Fruit fly (Drosophila melanogaster): Measurements from ENCODE around the gene mRpL45.

mRpL45 gene

DNA sequence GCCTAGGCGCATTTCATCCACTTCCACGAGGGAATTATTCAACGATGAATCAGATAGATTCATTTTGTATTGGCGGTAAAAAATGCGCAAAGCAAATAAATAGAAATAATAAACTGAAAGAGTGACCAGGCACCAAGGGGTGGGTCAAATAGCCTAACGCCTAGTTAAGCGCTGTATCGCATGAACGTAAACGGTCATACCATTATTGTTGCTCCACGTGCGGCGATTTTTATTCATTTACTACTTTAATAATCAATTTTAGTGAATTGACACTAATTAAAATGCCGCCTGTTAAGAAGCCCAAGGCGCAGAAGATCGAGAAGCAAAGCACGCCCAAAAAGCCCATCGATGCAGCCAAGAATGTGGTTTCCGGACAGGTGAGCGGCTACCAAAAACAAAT, 33.7 kb upstream of the mRpL45 start, which contains the start of the genes CG33107 and CG6937 (continued):
- TF ChIP-seq pzg (GFP tag; optimal IDR thresholded peaks at IDR 0.05): peak; percentile 76
- peak; percentile 66 for TF ChIP-seq YL-1 (GFP tag; optimal IDR thresholded peaks at IDR 0.05)
- no peak for TF ChIP-seq tll (GFP tag; optimal IDR thresholded peaks at IDR 0.05)
- peak; percentile 86 for TF ChIP-seq ftz-f1 (GFP tag; optimal IDR thresholded peaks at IDR 0.05)
- peak; percentile 50; the same call in 2 of the 3 replicates for TF ChIP-seq CG34224 (GFP tag; IDR thresholded peaks at IDR 0.05; ENCODE audit: partially characterized antibody)
- TF ChIP-seq H15 (GFP tag; IDR thresholded peaks at IDR 0.05): no peak
- peak; percentile 0 for TF ChIP-seq CG34376 (GFP tag; optimal IDR thresholded peaks at IDR 0.05)
- TF ChIP-seq CG4617 (GFP tag; optimal IDR thresholded peaks at IDR 0.05; ENCODE audit: borderline replicate concordance): peak; percentile 61
- TF ChIP-seq MESR4 (GFP tag; optimal IDR thresholded peaks at IDR 0.05): peak; percentile 72
- peak; percentile 65 for TF ChIP-seq CG1603 (tag; optimal IDR thresholded peaks at IDR 0.05)
- no peak for TF ChIP-seq CG11247 (GFP tag; IDR thresholded peaks at IDR 0.05)
- TF ChIP-seq Opbp (GFP tag; IDR thresholded peaks at IDR 0.05; ENCODE audit: partially characterized antibody): 0 out of 3 replicates have a peak, but pooled peaks have one; percentile 48
- TF ChIP-seq Sin3A (optimal IDR thresholded peaks at IDR 0.05): peak; percentile 47
- TF ChIP-seq CTCF (GFP tag; optimal IDR thresholded peaks at IDR 0.05): peak; percentile 15
- TF ChIP-seq CG12659 (GFP tag; optimal IDR thresholded peaks at IDR 0.05): peak; percentile 46
- no peak for TF ChIP-seq CG7271 (tag; optimal IDR thresholded peaks at IDR 0.05)
- TF ChIP-seq CG8924 (tag; optimal IDR thresholded peaks at IDR 0.05): peak; percentile 30
- TF ChIP-seq Scr (GFP tag; IDR thresholded peaks at IDR 0.05; ENCODE audit: partially characterized antibody): peak; percentile 28; the same call in 1 of the 2 replicates
- TF ChIP-seq ham (GFP tag; IDR thresholded peaks at IDR 0.05): no peak
- peak; percentile 20 for TF ChIP-seq CG10267 (tag; optimal IDR thresholded peaks at IDR 0.05)
- TF ChIP-seq CG42726 (GFP tag; IDR thresholded peaks at IDR 0.05; ENCODE audit: partially characterized antibody): peak; percentile 48; the same call in 1 of the 2 replicates
- TF ChIP-seq CoRest (tag; optimal IDR thresholded peaks at IDR 0.05): peak; percentile 4
- no peak for TF ChIP-seq odd (GFP tag; optimal IDR thresholded peaks at IDR 0.05)
- 0 out of 3 replicates have a peak, but pooled peaks have one; percentile 42 for TF ChIP-seq Doc3 (GFP tag; IDR thresholded peaks at IDR 0.05; ENCODE audit: partially characterized antibody)
- TF ChIP-seq CG14441 (GFP tag; IDR thresholded peaks at IDR 0.05): no peak
- no peak for TF ChIP-seq hth (optimal IDR thresholded peaks at IDR 0.05)
- no peak for TF ChIP-seq CG18619 (GFP tag; optimal IDR thresholded peaks at IDR 0.05)
- TF ChIP-seq BEAF-32 (GFP tag; optimal IDR thresholded peaks at IDR 0.05): peak; percentile 45
- TF ChIP-seq sd (tag; optimal IDR thresholded peaks at IDR 0.05): peak; percentile 53
- TF ChIP-seq Max (GFP tag; optimal IDR thresholded peaks at IDR 0.05): peak; percentile 87
- TF ChIP-seq Sry-δ (GFP tag; optimal IDR thresholded peaks at IDR 0.05): peak; percentile 12
- TF ChIP-seq Ets97D (GFP tag; optimal IDR thresholded peaks at IDR 0.05): peak; percentile 30

DNA sequence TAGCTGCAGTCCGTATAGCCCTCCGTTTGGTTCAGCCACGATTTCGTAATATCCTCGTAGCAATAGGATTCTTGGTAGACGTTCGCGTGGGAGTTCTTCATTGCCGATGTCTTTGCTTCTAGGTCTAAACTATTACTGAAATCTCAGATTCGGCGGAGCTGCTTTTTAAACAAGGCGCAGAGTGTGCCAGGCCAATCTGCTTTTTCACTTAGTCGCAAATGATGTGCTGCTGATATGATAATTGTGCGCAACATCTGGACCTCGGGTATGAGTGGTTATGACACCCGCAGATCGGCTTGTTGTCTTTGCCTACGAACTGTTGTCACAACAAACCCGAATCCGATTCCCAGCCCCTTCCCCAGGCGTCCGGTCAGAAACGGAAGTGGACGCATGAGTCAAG, 31.8 kb upstream of the mRpL45 start, which contains the start of gene btn:
Gene btn, minus strand, starts transcription at position 101 of the 400 bp plus-strand sequence.
- TF ChIP-seq lbe (GFP tag; optimal IDR thresholded peaks at IDR 0.05) (no peak), CG16815 (GFP tag; optimal IDR thresholded peaks at IDR 0.05) (no peak), twi (tag; optimal IDR thresholded peaks at IDR 0.05) (peak; percentile 84), CG7839 (tag; optimal IDR thresholded peaks at IDR 0.05) (no peak), Pdp1 (GFP tag; optimal IDR thresholded peaks at IDR 0.05) (peak in 1 of 2 experiments; percentile 12), gcm2 (GFP tag; optimal IDR thresholded peaks at IDR 0.05) (no peak)
